Worm (Caenorhabditis elegans) whole organism, young adult: ENCODE data around the gene T28A8.2.

ENCODE experiments used
- D2030.7 ChIP-seq: fragments of 200-800 bp; sonication (Bioruptor generic); IDR thresholded peaks from 2 replicates; pipeline ENCODE4 v1.3.6; 2022; ENCODE audit warnings: missing genetic modification reagents, missing genetic modification characterization, missing compliant biosample characterization
- F33H1.4 ChIP-seq: fragments of 200-800 bp; sonication (Bioruptor generic); IDR thresholded peaks from 2 replicates; pipeline ENCODE4 v1.3.6; 2022; ENCODE audit warnings: missing genetic modification reagents, missing genetic modification characterization, missing compliant biosample characterization
- F37B4.10 ChIP-seq: fragments of 200-800 bp; sonication (Bioruptor generic); IDR thresholded peaks from 2 replicates; pipeline ENCODE4 v1.3.6; 2022; ENCODE audit warnings: missing genetic modification characterization, missing compliant biosample characterization
- F49E8.2 ChIP-seq: sonication (generic microtip); optimal IDR thresholded peaks from 3 replicates; lab custom pipeline; 2017; ENCODE audit warnings: missing genetic modification characterization, mild to moderate bottlenecking, missing compliant biosample characterization, antibody characterized with exemption, moderate library complexity; ENCODE audit not compliant: insufficient read depth
- Y53F4B.3 ChIP-seq: fragments of 200-800 bp; sonication (Bioruptor generic); IDR thresholded peaks from 2 replicates; pipeline ENCODE4 v1.3.6; 2022; ENCODE audit warnings: missing genetic modification reagents, missing genetic modification characterization, missing compliant biosample characterization
- Y95B8A.8 ChIP-seq: fragments of 200-800 bp; sonication (Bioruptor generic); IDR thresholded peaks from 2 replicates; pipeline ENCODE4 v1.3.6; 2022; ENCODE audit warnings: missing genetic modification reagents, missing genetic modification characterization, missing compliant biosample characterization
- atf-7 ChIP-seq: sonication (generic microtip); optimal IDR thresholded peaks from 2 replicates; lab custom pipeline; 2017; ENCODE audit warnings: mild to moderate bottlenecking, missing genetic modification characterization, missing compliant biosample characterization
- attf-6 ChIP-seq: fragments of 200-800 bp; sonication (Bioruptor generic); IDR thresholded peaks from 2 replicates; pipeline ENCODE4 v1.3.6; 2022; ENCODE audit warnings: missing genetic modification reagents, missing genetic modification characterization, missing compliant biosample characterization
- cebp-1 ChIP-seq, 2 experiments: fragments of 200-800 bp in 1 of 2; sonication (Bioruptor generic) in 1 of 2; sonication (generic microtip) in 1 of 2; IDR thresholded peaks in 1 of 2; optimal IDR thresholded peaks in 1 of 2; 2 replicates each; pipeline versions ENCODE4 v1.3.6 to Lab custom; 2017 to 2022; ENCODE audit warnings: missing compliant biosample characterization in 2 of 2, missing genetic modification characterization in 2 of 2, mild to moderate bottlenecking in 1 of 2, missing genetic modification reagents in 1 of 2, moderate library complexity in 1 of 2
- ceh-100 ChIP-seq: fragments of 200-800 bp; sonication (Bioruptor generic); IDR thresholded peaks from 2 replicates; pipeline ENCODE4 v1.3.6; 2022; ENCODE audit warnings: missing genetic modification reagents, missing genetic modification characterization, missing compliant biosample characterization
- dpl-1 ChIP-seq: fragments of 150-350 bp; optimal IDR thresholded peaks from 2 replicates; lab custom pipeline; 2014; ENCODE audit warnings: missing biosample characterization, missing genetic modification reagents, missing genetic modification characterization
- efl-1 ChIP-seq: fragments of 150-350 bp; optimal IDR thresholded peaks from 2 replicates; lab custom pipeline; 2014; ENCODE audit warnings: missing biosample characterization, missing genetic modification reagents, missing genetic modification characterization
- egrh-3 ChIP-seq: fragments of 200-800 bp; sonication (Bioruptor generic); IDR thresholded peaks from 2 replicates; pipeline ENCODE4 v1.3.6; 2022; ENCODE audit warnings: missing genetic modification reagents, missing genetic modification characterization, missing compliant biosample characterization
- ekl-4 ChIP-seq: fragments of 200-800 bp; sonication (Bioruptor generic); IDR thresholded peaks from 2 replicates; pipeline ENCODE4 v1.3.6; 2022; ENCODE audit warnings: missing genetic modification reagents, missing genetic modification characterization, missing compliant biosample characterization
- hmg-1.2 ChIP-seq: fragments of 200-800 bp; sonication (Bioruptor generic); IDR thresholded peaks from 2 replicates; pipeline ENCODE4 v1.3.6; 2022; ENCODE audit warnings: missing genetic modification reagents, missing genetic modification characterization, missing compliant biosample characterization
- lin-54 ChIP-seq: fragments of 200-800 bp; sonication (Bioruptor generic); optimal IDR thresholded peaks from 2 replicates; lab custom pipeline; 2018; ENCODE audit warnings: mild to moderate bottlenecking, missing genetic modification characterization, missing compliant biosample characterization
- lsl-1 ChIP-seq: fragments of 200-800 bp; sonication (Bioruptor generic); optimal IDR thresholded peaks from 2 replicates; lab custom pipeline; 2018; ENCODE audit warnings: mild to moderate bottlenecking, missing genetic modification characterization, moderate library complexity, missing compliant biosample characterization
- lsy-27 ChIP-seq: sonication (generic microtip); optimal IDR thresholded peaks from 2 replicates; lab custom pipeline; 2017; ENCODE audit warnings: missing genetic modification characterization, mild to moderate bottlenecking, missing compliant biosample characterization, antibody characterized with exemption, missing genotype, borderline replicate concordance; ENCODE audit not compliant: insufficient read depth
- madf-3 ChIP-seq: fragments of 200-800 bp; sonication (Bioruptor generic); IDR thresholded peaks from 2 replicates; pipeline ENCODE4 v1.3.6; 2022; ENCODE audit warnings: missing genetic modification reagents, missing genetic modification characterization, missing compliant biosample characterization
- madf-6 ChIP-seq: fragments of 200-800 bp; sonication (Bioruptor generic); IDR thresholded peaks from 2 replicates; pipeline ENCODE4 v1.3.6; 2022; ENCODE audit warnings: missing genetic modification reagents, missing genetic modification characterization, missing compliant biosample characterization
- madf-8 ChIP-seq: fragments of 200-800 bp; sonication (Bioruptor generic); conservative IDR thresholded peaks from 2 replicates; pipeline ENCODE4 v1.3.6; 2022; ENCODE audit warnings: missing genetic modification reagents, missing genetic modification characterization, missing compliant biosample characterization
- mcd-1 ChIP-seq: fragments of 200-800 bp; sonication (Bioruptor generic); IDR thresholded peaks from 2 replicates; pipeline ENCODE4 v1.3.6; 2022; ENCODE audit warnings: missing genetic modification reagents, missing genetic modification characterization, missing compliant biosample characterization
- nfyb-1 ChIP-seq: fragments of 200-800 bp; sonication (Bioruptor generic); IDR thresholded peaks from 2 replicates; pipeline ENCODE4 v1.3.6; 2022; ENCODE audit warnings: missing genetic modification reagents, missing genetic modification characterization, missing compliant biosample characterization
- nhr-80 ChIP-seq: sonication (generic microtip); optimal IDR thresholded peaks from 2 replicates; lab custom pipeline; 2016; ENCODE audit warnings: missing genetic modification characterization, missing compliant biosample characterization
- pbrm-1 ChIP-seq: fragments of 200-800 bp; sonication (Bioruptor generic); IDR thresholded peaks from 2 replicates; pipeline ENCODE4 v1.3.6; 2022; ENCODE audit warnings: missing genetic modification reagents, missing genetic modification characterization, missing compliant biosample characterization
- pha-4 ChIP-seq: fragments of 150-350 bp; sonication (generic microtip); optimal IDR thresholded peaks from 2 replicates; lab custom pipeline; 2014; ENCODE audit warnings: missing biosample characterization, missing genetic modification reagents, missing genetic modification characterization
- snpc-1.3 ChIP-seq: sonication (generic microtip); optimal IDR thresholded peaks from 2 replicates; lab custom pipeline; 2017; ENCODE audit warnings: missing genetic modification characterization, mild to moderate bottlenecking, missing compliant biosample characterization, antibody characterized with exemption, moderate library complexity, missing genotype, missing genetic modification reagents; ENCODE audit not compliant: insufficient read depth
- snpc-3.4 ChIP-seq: sonication (generic microtip); optimal IDR thresholded peaks from 2 replicates; lab custom pipeline; 2017; ENCODE audit warnings: missing genetic modification characterization, mild to moderate bottlenecking, missing compliant biosample characterization, antibody characterized with exemption, moderate library complexity, missing genotype, missing genetic modification reagents
- snpc-4 ChIP-seq, 5 experiments: fragments of 150-350 bp in 1 of 5; sonication (generic microtip) in 4 of 5; optimal IDR thresholded peaks; 2 replicates each; lab custom pipeline; 2014 to 2018; ENCODE audit warnings: missing genetic modification characterization in 5 of 5, missing biosample characterization in 3 of 5, antibody characterized with exemption in 2 of 5, mild to moderate bottlenecking in 2 of 5, missing compliant biosample characterization in 2 of 5, missing genotype in 2 of 5, moderate library complexity in 2 of 5, missing genetic modification reagents in 1 of 5
- tbp1 ChIP-seq: fragments of 200-800 bp; sonication (Bioruptor generic); optimal IDR thresholded peaks from 2 replicates; lab custom pipeline; 2018; ENCODE audit warnings: mild to moderate bottlenecking, missing genetic modification characterization, missing compliant biosample characterization
- tlf-1 ChIP-seq: fragments of 200-800 bp; sonication (Bioruptor generic); optimal IDR thresholded peaks from 2 replicates; lab custom pipeline; 2018; ENCODE audit warnings: mild to moderate bottlenecking, missing genetic modification characterization, missing compliant biosample characterization
- unc-130 ChIP-seq: sonication (generic microtip); optimal IDR thresholded peaks from 2 replicates; lab custom pipeline; 2016; ENCODE audit warnings: missing genetic modification reagents, missing genetic modification characterization, missing compliant biosample characterization
- xnd-1 ChIP-seq: sonication (generic microtip); optimal IDR thresholded peaks from 2 replicates; lab custom pipeline; 2016; ENCODE audit warnings: missing genotype, missing genetic modification reagents, missing genetic modification characterization, missing compliant biosample characterization
- zfh-2 ChIP-seq: fragments of 200-800 bp; sonication (Bioruptor generic); conservative IDR thresholded peaks from 2 replicates; pipeline ENCODE4 v1.3.6; 2022; ENCODE audit warnings: missing genetic modification reagents, missing genetic modification characterization, missing compliant biosample characterization
- ztf-25 ChIP-seq: fragments of 200-800 bp; sonication (Bioruptor generic); IDR thresholded peaks from 2 replicates; pipeline ENCODE4 v1.3.6; 2022; ENCODE audit warnings: missing genetic modification reagents, missing genetic modification characterization, missing compliant biosample characterization

T28A8.2 gene

DNA sequence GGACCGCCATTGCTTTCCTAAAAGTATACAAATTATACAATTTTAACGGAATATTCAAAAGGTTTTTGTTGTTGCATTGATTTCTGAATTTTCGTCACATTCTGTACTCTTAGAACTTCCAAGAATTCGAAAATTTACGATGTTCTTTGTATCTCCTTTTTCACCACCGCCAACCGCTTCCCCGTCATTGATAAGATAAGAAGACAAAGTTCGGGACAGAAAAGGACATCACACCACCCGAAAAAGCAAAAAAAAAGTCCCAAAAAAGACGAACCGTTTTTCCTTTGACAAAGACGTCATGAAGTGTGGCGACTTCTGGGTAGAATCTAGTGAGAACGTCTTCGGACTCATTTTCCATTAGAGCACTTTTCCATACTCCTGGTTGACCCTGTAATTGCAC is 47.0 kb upstream of the T28A8.2 start:
- TF ChIP-seq nfyb-1 (GFP tag; lab: Robert Waterston, UW) (peak; percentile 9; the same call in 1 of the 2 replicates), pha-4 (tag; lab: Kevin White, UChicago) (no peak), nhr-80 (tag; lab: Kevin White, UChicago) (peak; percentile 58)

- TF ChIP-seq zfh-2 = peak; percentile 59
- no peak for TF ChIP-seq atf-7 (tag; lab: Kevin White, UChicago)
- TF ChIP-seq F37B4.10 (GFP tag; lab: Robert Waterston, UW) = no peak
These were observed 45.3 kb upstream of the T28A8.2 start for ce11 chrIII:13540791-13541190.

ce11 chrIII:13535735-13536390 is 40.4 kb upstream of the T28A8.2 start:
- peak; percentile 76 for TF ChIP-seq cebp-1 (GFP tag; IDR thresholded peaks at IDR 0.05; lab: Robert Waterston, UW)
- TF ChIP-seq cebp-1 (tag; optimal IDR thresholded peaks at IDR 0.05; lab: Kevin White, UChicago) = peak; percentile 93
- no peak for TF ChIP-seq unc-130 (GFP tag; lab: Kevin White, UChicago)

- TF ChIP-seq lsy-27 (tag; lab: Kevin White, UChicago) (no peak), egrh-3 (GFP tag; lab: Robert Waterston, UW) (peak; percentile 36; the same call in 1 of the 2 replicates), hmg-1.2 (GFP tag; lab: Robert Waterston, UW) (0 out of 2 replicates have a peak, but pooled peaks have one; percentile 10), dpl-1 (GFP tag; lab: Kevin White, UChicago) (no peak)
- TF ChIP-seq, all 124 proteins: peak for 2
These were observed 39.2 kb upstream of the T28A8.2 start for ce11 chrIII:13534704-13535103.

DNA sequence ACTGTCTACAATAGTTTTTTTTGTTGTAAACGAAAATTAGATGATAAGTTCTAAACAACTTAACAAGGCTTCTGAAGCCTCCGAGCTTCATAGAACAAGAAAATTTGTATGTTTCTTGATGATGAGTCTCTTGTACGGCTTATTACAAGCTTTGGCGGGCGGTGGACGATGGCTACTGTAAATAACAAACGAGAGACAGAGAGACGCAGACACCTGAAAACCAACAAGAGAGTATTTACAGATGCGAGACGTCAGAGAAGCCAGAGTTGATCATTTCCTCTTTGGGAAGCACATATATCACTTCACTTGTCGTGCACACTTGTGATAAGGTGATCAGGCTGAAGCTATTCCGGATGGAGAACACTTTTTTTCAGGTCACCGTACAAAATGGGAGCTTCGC is 35.4 kb upstream of the T28A8.2 start:
- TF ChIP-seq Y53F4B.3 (GFP tag; lab: Robert Waterston, UW) = no peak
- peak; percentile 51; the same call in 1 of the 2 replicates for TF ChIP-seq hmg-1.2 (GFP tag; lab: Robert Waterston, UW)

DNA sequence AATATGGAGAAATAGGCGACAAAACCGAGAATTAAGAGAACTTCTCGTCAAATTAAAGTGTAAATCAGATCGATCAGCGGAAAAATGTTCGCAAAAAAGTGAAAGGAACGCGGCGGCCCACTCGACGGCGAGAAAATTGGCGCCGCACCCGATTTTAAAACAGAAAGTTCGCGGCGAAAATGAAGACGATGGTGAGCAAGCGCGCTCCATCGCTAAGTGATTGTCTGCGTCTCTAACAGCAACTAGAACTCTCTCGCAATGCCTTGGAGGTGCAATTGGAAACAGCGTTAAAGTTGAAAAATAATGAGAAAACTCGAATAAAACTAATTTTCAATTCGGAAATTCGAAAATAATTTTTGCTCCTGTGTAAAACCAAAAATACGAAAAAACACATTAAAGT is 34.5 kb upstream of the T28A8.2 start:
- TF ChIP-seq pbrm-1 (GFP tag; lab: Robert Waterston, UW) (peak; percentile 71; the same call in 1 of the 2 replicates), snpc-1.3 (tag; lab: Kevin White, UChicago) (no peak), F49E8.2 (peak; percentile 20), Y95B8A.8 (GFP tag; lab: Robert Waterston, UW) (0 out of 2 replicates have a peak, but pooled peaks have one; percentile 69), madf-3 (GFP tag; lab: Robert Waterston, UW) (0 out of 2 replicates have a peak, but pooled peaks have one; percentile 25), madf-8 (peak; percentile 83), lsl-1 (GFP tag; lab: Kevin White, UChicago) (peak; percentile 52), cebp-1 (GFP tag; IDR thresholded peaks at IDR 0.05; lab: Robert Waterston, UW) (no peak), cebp-1 (tag; optimal IDR thresholded peaks at IDR 0.05; lab: Kevin White, UChicago) (peak; percentile 20), snpc-3.4 (tag; lab: Kevin White, UChicago) (peak; percentile 14), ceh-100 (GFP tag; lab: Robert Waterston, UW) (peak; percentile 21; the same call in 1 of the 2 replicates), lin-54 (GFP tag; lab: Kevin White, UChicago) (peak; percentile 63), snpc-4 (GFP tag; optimal IDR thresholded peaks at IDR 0.05; lab: Kevin White, UChicago) (no peak), snpc-4 (tag; optimal IDR thresholded peaks at IDR 0.05; lab: Kevin White, UChicago) (peak in 2 of 4 experiments; percentile 15 to 16), xnd-1 (peak; percentile 70), F33H1.4 (peak; percentile 64), efl-1 (GFP tag; lab: Kevin White, UChicago) (peak; percentile 86), madf-6 (GFP tag; lab: Robert Waterston, UW) (peak; percentile 93), mcd-1 (GFP tag; lab: Robert Waterston, UW) (peak; percentile 95), ztf-25 (GFP tag; lab: Robert Waterston, UW) (no peak), pha-4 (tag; lab: Kevin White, UChicago) (no peak), D2030.7 (GFP tag; lab: Robert Waterston, UW) (peak; percentile 82), tbp1 (GFP tag; lab: Kevin White, UChicago) (peak; percentile 45), tlf-1 (GFP tag; lab: Kevin White, UChicago) (peak; percentile 40), ekl-4 (GFP tag; lab: Robert Waterston, UW) (peak; percentile 73; the same call in 1 of the 2 replicates), attf-6 (GFP tag; lab: Robert Waterston, UW) (no peak)
